Fruit fly (Drosophila melanogaster): ENCODE data around the gene CG14610.

The CG14610 gene

dm6 chr3R:7105503-7106164 is 38.5 kb downstream of the CG14610 start (continued):
- 0 out of 2 replicates have a peak, but pooled peaks have one; percentile 22 for TF ChIP-seq CG4360 (GFP tag; IDR thresholded peaks at IDR 0.05)

- TF ChIP-seq mirr (GFP tag; optimal IDR thresholded peaks at IDR 0.05): no peak
- peak; percentile 7 for TF ChIP-seq sd (tag; optimal IDR thresholded peaks at IDR 0.05)
- peak; percentile 70 for TF ChIP-seq sens (GFP tag)
- no peak for TF ChIP-seq CG8388 (GFP tag; optimal IDR thresholded peaks at IDR 0.05)
- no peak for TF ChIP-seq repo (GFP tag; optimal IDR thresholded peaks at IDR 0.05)
- TF ChIP-seq sqz (GFP tag; optimal IDR thresholded peaks at IDR 0.05): peak; percentile 29
- no peak for TF ChIP-seq CG7839 (tag; optimal IDR thresholded peaks at IDR 0.05)
- TF ChIP-seq CG6175 (GFP tag; IDR thresholded peaks at IDR 0.05): no peak
- no peak for TF ChIP-seq CG30020 (tag; optimal IDR thresholded peaks at IDR 0.05)
- 0 out of 3 replicates have a peak, but pooled peaks have one; percentile 21 for TF ChIP-seq zfh1 (GFP tag; IDR thresholded peaks at IDR 0.05)
- TF ChIP-seq CoRest (tag; optimal IDR thresholded peaks at IDR 0.05): no peak
- TF ChIP-seq bowl (GFP tag; IDR thresholded peaks at IDR 0.05): no peak
- TF ChIP-seq CG16863 (GFP tag; optimal IDR thresholded peaks at IDR 0.05): no peak
- no peak for TF ChIP-seq grau (tag; optimal IDR thresholded peaks at IDR 0.05)
- 0 out of 3 replicates have a peak, but pooled peaks have one; percentile 16 for TF ChIP-seq CG2199 (GFP tag; IDR thresholded peaks at IDR 0.05)
- TF ChIP-seq pros (GFP tag; optimal IDR thresholded peaks at IDR 0.05): peak; percentile 75
- TF ChIP-seq run (tag; optimal IDR thresholded peaks at IDR 0.05): no peak
- no peak for TF ChIP-seq CG11695 (GFP tag; IDR thresholded peaks at IDR 0.05)
- no peak for TF ChIP-seq br (optimal IDR thresholded peaks at IDR 0.05)
- no peak for TF ChIP-seq CG1529 (GFP tag; optimal IDR thresholded peaks at IDR 0.05)
Observed at dm6 chr3R:7104308-7104707, 39.8 kb downstream of the CG14610 start.

dm6 chr3R:7102853-7103833 is 41.0 kb downstream of the CG14610 start:
- no peak for TF ChIP-seq CG1792 (GFP tag; optimal IDR thresholded peaks at IDR 0.05)
- peak; percentile 42 for TF ChIP-seq CG6854 (GFP tag; optimal IDR thresholded peaks at IDR 0.05)
- TF ChIP-seq sima (GFP tag; optimal IDR thresholded peaks at IDR 0.05): no peak
- TF ChIP-seq Awh (GFP tag; IDR thresholded peaks at IDR 0.05): no peak; the same call in 1 of the 2 replicates
- TF ChIP-seq hkb (optimal IDR thresholded peaks at IDR 0.05): no peak
- TF ChIP-seq hkb (GFP tag; IDR thresholded peaks at IDR 0.05): peak; percentile 23; the same call in 1 of the 2 replicates
- TF ChIP-seq CG7987 (GFP tag; optimal IDR thresholded peaks at IDR 0.05): peak; percentile 46
- no peak for TF ChIP-seq jigr1 (GFP tag; IDR thresholded peaks at IDR 0.05)
- peak; percentile 2 for TF ChIP-seq lab (GFP tag; optimal IDR thresholded peaks at IDR 0.05)
- peak; percentile 48; the same call in 1 of the 3 replicates for TF ChIP-seq zen2 (GFP tag; IDR thresholded peaks at IDR 0.05; ENCODE audit: partially characterized antibody)
- TF ChIP-seq CG8290 (GFP tag; optimal IDR thresholded peaks at IDR 0.05): no peak
- TF ChIP-seq CG8290 (tag; optimal IDR thresholded peaks at IDR 0.05): peak in 1 of 2 experiments; percentile 31
- peak; percentile 11 for TF ChIP-seq CG2116 (GFP tag; optimal IDR thresholded peaks at IDR 0.05)
- no peak for TF ChIP-seq ranshi (GFP tag; IDR thresholded peaks at IDR 0.05)
- TF ChIP-seq Hsf (GFP tag; optimal IDR thresholded peaks at IDR 0.05): no peak
- TF ChIP-seq CG18619 (GFP tag; optimal IDR thresholded peaks at IDR 0.05): no peak
- peak; percentile 10; the same call in 1 of the 2 replicates for TF ChIP-seq onecut (GFP tag; IDR thresholded peaks at IDR 0.05)
- TF ChIP-seq CG9609 (GFP tag; optimal IDR thresholded peaks at IDR 0.05): no peak
- peak; percentile 6 for TF ChIP-seq lbe (GFP tag; optimal IDR thresholded peaks at IDR 0.05)
- TF ChIP-seq run (tag; optimal IDR thresholded peaks at IDR 0.05): no peak
- TF ChIP-seq Dref (GFP tag; IDR thresholded peaks at IDR 0.05): no peak
- no peak for TF ChIP-seq HmgZ (tag; optimal IDR thresholded peaks at IDR 0.05)
- TF ChIP-seq CG12219 (GFP tag; optimal IDR thresholded peaks at IDR 0.05): peak; percentile 60
- TF ChIP-seq CG8924 (tag; optimal IDR thresholded peaks at IDR 0.05): peak; percentile 33
- TF ChIP-seq Dfd (GFP tag; optimal IDR thresholded peaks at IDR 0.05): peak in 1 of 2 experiments; percentile 36
- TF ChIP-seq CG13424 (tag; optimal IDR thresholded peaks at IDR 0.05): no peak
- no peak for TF ChIP-seq danr (GFP tag; IDR thresholded peaks at IDR 0.05)
